Fruit fly (Drosophila melanogaster) whole organism, embryonic: ENCODE results near the gene wls.
A peak's percentile ranks its signal among the peaks of the same experiment; 100 is the strongest.

Experiments used
- Atf6 ChIP-seq: fragments of 200-800 bp; sonication (Bioruptor generic); IDR thresholded peaks from 2 replicates; pipeline ENCODE4 v1.3.6; 2022; ENCODE audit warnings: missing biosample characterization, missing genetic modification characterization
- Bgb ChIP-seq: fragments of 200-800 bp; sonication (Bioruptor generic); IDR thresholded peaks from 2 replicates; pipeline ENCODE4 v1.3.6; 2022; ENCODE audit warnings: missing biosample characterization, missing genetic modification characterization; ENCODE audit not compliant: partially characterized antibody
- CG10321 ChIP-seq: fragments of 200-800 bp; sonication (Bioruptor generic); IDR thresholded peaks from 2 replicates; pipeline ENCODE4 v1.3.6; 2022; ENCODE audit warnings: missing biosample characterization, missing genetic modification characterization
- CG12155 ChIP-seq: fragments of 200-800 bp; sonication (Bioruptor generic); optimal IDR thresholded peaks from 3 replicates; lab custom pipeline; 2016; ENCODE audit warnings: missing biosample characterization, missing genetic modification characterization
- CG12659 ChIP-seq: fragments of 200-800 bp; sonication (Bioruptor generic); optimal IDR thresholded peaks from 3 replicates; lab custom pipeline; 2017; ENCODE audit warnings: mild to moderate bottlenecking, missing biosample characterization, missing genetic modification reagents, missing genetic modification characterization
- CG15073 ChIP-seq: fragments of 200-800 bp; sonication (Bioruptor generic); optimal IDR thresholded peaks from 2 replicates; lab custom pipeline; 2016; ENCODE audit warnings: missing biosample characterization, missing genetic modification characterization
- CG1603 ChIP-seq: fragments of 200-800 bp; sonication (Bioruptor generic); optimal IDR thresholded peaks from 2 replicates; lab custom pipeline; 2019; ENCODE audit warnings: missing biosample characterization, mild to moderate bottlenecking, missing genetic modification characterization, moderate library complexity
- CG1647 ChIP-seq: fragments of 200-800 bp; sonication (Bioruptor generic); optimal IDR thresholded peaks from 3 replicates; lab custom pipeline; 2016; ENCODE audit warnings: missing biosample characterization, missing genetic modification characterization
- CG16815 ChIP-seq: fragments of 200-800 bp; sonication (Bioruptor generic); optimal IDR thresholded peaks from 3 replicates; lab custom pipeline; 2017; ENCODE audit warnings: missing biosample characterization, mild to moderate bottlenecking, missing genetic modification characterization
- CG17802 ChIP-seq: fragments of 200-800 bp; sonication (Bioruptor generic); optimal IDR thresholded peaks from 2 replicates; lab custom pipeline; 2018; ENCODE audit warnings: missing biosample characterization, mild to moderate bottlenecking, missing genetic modification characterization, moderate library complexity
- CG18011 ChIP-seq: fragments of 200-800 bp; sonication (Bioruptor generic); optimal IDR thresholded peaks from 2 replicates; lab custom pipeline; 2017; ENCODE audit warnings: missing biosample characterization, missing genetic modification characterization, mild to moderate bottlenecking, moderate library complexity, missing genotype
- CG18476 ChIP-seq: fragments of 200-800 bp; sonication (Bioruptor generic); optimal IDR thresholded peaks from 2 replicates; lab custom pipeline; 2016; ENCODE audit warnings: missing biosample characterization, mild to moderate bottlenecking, missing genetic modification characterization
- CG31365 ChIP-seq: fragments of 200-800 bp; sonication (Bioruptor generic); optimal IDR thresholded peaks from 2 replicates; lab custom pipeline; 2018; ENCODE audit warnings: missing biosample characterization, mild to moderate bottlenecking, missing genetic modification characterization
- CG32767 ChIP-seq: fragments of 200-800 bp; sonication (Bioruptor generic); IDR thresholded peaks from 2 replicates; pipeline ENCODE4 v1.3.6; 2022; ENCODE audit warnings: missing biosample characterization, missing genetic modification characterization
- CG4282 ChIP-seq: fragments of 200-800 bp; sonication (Bioruptor generic); optimal IDR thresholded peaks from 2 replicates; lab custom pipeline; 2016; ENCODE audit warnings: missing biosample characterization, missing genetic modification characterization
- CG5953 ChIP-seq: fragments of 200-800 bp; sonication (Bioruptor generic); IDR thresholded peaks from 2 replicates; pipeline ENCODE4 v1.3.6; 2022; ENCODE audit warnings: missing biosample characterization, missing genetic modification characterization
- CG6254 ChIP-seq: fragments of 200-800 bp; sonication (Bioruptor generic); optimal IDR thresholded peaks from 3 replicates; lab custom pipeline; 2017; ENCODE audit warnings: mild to moderate bottlenecking, missing biosample characterization, missing genetic modification reagents, missing genetic modification characterization
- CG6689 ChIP-seq: fragments of 200-800 bp; sonication (Bioruptor generic); IDR thresholded peaks from 2 replicates; pipeline ENCODE4 v1.3.6; 2022; ENCODE audit warnings: missing biosample characterization, missing genetic modification characterization
- CG7372 ChIP-seq: fragments of 200-800 bp; sonication (Bioruptor generic); IDR thresholded peaks from 2 replicates; pipeline ENCODE4 v1.3.6; 2022; ENCODE audit warnings: missing biosample characterization, missing genetic modification characterization
- CG8290 ChIP-seq, 3 experiments: fragments of 200-800 bp; sonication (Bioruptor generic); optimal IDR thresholded peaks; 2 replicates each; lab custom pipeline; 2016 to 2019; ENCODE audit warnings: missing biosample characterization in 3 of 3, missing genetic modification characterization in 3 of 3, mild to moderate bottlenecking in 2 of 3, moderate library complexity in 1 of 3
- D19B ChIP-seq: fragments of 200-800 bp; sonication (Bioruptor generic); optimal IDR thresholded peaks from 2 replicates; lab custom pipeline; 2017; ENCODE audit warnings: missing biosample characterization, mild to moderate bottlenecking, missing genetic modification characterization
- Dad ChIP-seq: fragments of 200-800 bp; sonication (Bioruptor generic); optimal IDR thresholded peaks from 3 replicates; lab custom pipeline; 2016; ENCODE audit warnings: missing biosample characterization, missing genetic modification characterization
- Doc2 ChIP-seq: fragments of 200-800 bp; sonication (Bioruptor generic); IDR thresholded peaks from 2 replicates; pipeline ENCODE4 v1.3.6; 2022; ENCODE audit warnings: missing biosample characterization, missing genetic modification characterization
- ERR ChIP-seq: fragments of 200-800 bp; sonication (Bioruptor generic); optimal IDR thresholded peaks from 2 replicates; lab custom pipeline; 2016; ENCODE audit warnings: missing biosample characterization, missing genetic modification characterization
- GATAe ChIP-seq: fragments of 200-800 bp; sonication (Bioruptor generic); conservative IDR thresholded peaks from 2 replicates; pipeline ENCODE4 v1.3.6; 2022; ENCODE audit warnings: missing biosample characterization, missing genetic modification characterization
- HHEX ChIP-seq: fragments of 200-800 bp; sonication (Bioruptor generic); optimal IDR thresholded peaks from 3 replicates; lab custom pipeline; 2017; ENCODE audit warnings: missing biosample characterization, mild to moderate bottlenecking, missing genetic modification characterization, missing genetic modification reagents
- Hey ChIP-seq: fragments of 200-800 bp; sonication (Bioruptor generic); optimal IDR thresholded peaks from 3 replicates; lab custom pipeline; 2018; ENCODE audit warnings: missing biosample characterization, mild to moderate bottlenecking, missing genetic modification characterization
- Hr51 ChIP-seq, 2 experiments: fragments of 200-800 bp; sonication (Bioruptor generic); optimal IDR thresholded peaks; 2 replicates in 1 of 2; 3 replicates in 1 of 2; lab custom pipeline; 2016 to 2018; ENCODE audit warnings: missing biosample characterization in 2 of 2, missing genetic modification characterization in 2 of 2, mild to moderate bottlenecking in 1 of 2, moderate library complexity in 1 of 2
- Hsf ChIP-seq: fragments of 200-800 bp; sonication (Bioruptor generic); optimal IDR thresholded peaks from 3 replicates; lab custom pipeline; 2016; ENCODE audit warnings: missing biosample characterization, missing genetic modification characterization
- Oli ChIP-seq: fragments of 200-800 bp; sonication (Bioruptor generic); optimal IDR thresholded peaks from 2 replicates; lab custom pipeline; 2018; ENCODE audit warnings: missing biosample characterization, mild to moderate bottlenecking, missing genetic modification characterization, moderate library complexity
- Optix ChIP-seq: fragments of 200-800 bp; sonication (Bioruptor generic); IDR thresholded peaks from 3 replicates; pipeline ENCODE4 v1.3.6; 2022; ENCODE audit warnings: missing biosample characterization, missing genetic modification characterization
- Poxn ChIP-seq: fragments of 200-800 bp; sonication (Bioruptor generic); IDR thresholded peaks from 2 replicates; pipeline ENCODE4 v1.3.6; 2022; ENCODE audit warnings: missing biosample characterization, missing genetic modification characterization
- Side ChIP-seq: fragments of 200-800 bp; sonication (Bioruptor generic); optimal IDR thresholded peaks from 2 replicates; lab custom pipeline; 2016; ENCODE audit warnings: missing biosample characterization, missing genetic modification characterization
- Taf1 ChIP-seq: fragments of 200-800 bp; sonication (Bioruptor generic); IDR thresholded peaks from 2 replicates; pipeline ENCODE4 v1.3.6; 2022; ENCODE audit warnings: missing biosample characterization, missing genetic modification characterization
- chif ChIP-seq, 2 experiments: fragments of 200-800 bp; sonication (Bioruptor generic); optimal IDR thresholded peaks; 3 replicates each; lab custom pipeline; 2016; ENCODE audit warnings: missing biosample characterization in 2 of 2, missing genetic modification characterization in 2 of 2
- dmrt11E ChIP-seq: fragments of 200-800 bp; sonication (Bioruptor generic); optimal IDR thresholded peaks from 3 replicates; lab custom pipeline; 2018; ENCODE audit warnings: missing biosample characterization, mild to moderate bottlenecking, missing genetic modification characterization, moderate library complexity
- esg ChIP-seq: fragments of 200-800 bp; sonication (Bioruptor generic); conservative IDR thresholded peaks from 2 replicates; pipeline ENCODE4 v1.3.6; 2022; ENCODE audit warnings: missing biosample characterization, missing genetic modification characterization
- ham ChIP-seq: fragments of 200-800 bp; sonication (Bioruptor generic); IDR thresholded peaks from 2 replicates; pipeline ENCODE4 v1.3.6; 2022; ENCODE audit warnings: missing biosample characterization, missing genetic modification characterization
- nom ChIP-seq: fragments of 200-800 bp; sonication (Bioruptor generic); optimal IDR thresholded peaks from 2 replicates; lab custom pipeline; 2017; ENCODE audit warnings: missing biosample characterization, missing genetic modification characterization, mild to moderate bottlenecking, moderate library complexity, missing genetic modification reagents
- otp ChIP-seq: fragments of 200-800 bp; sonication (Bioruptor generic); IDR thresholded peaks from 3 replicates; pipeline ENCODE4, ENCODE4 v1.3.6; 2022; ENCODE audit warnings: missing biosample characterization, missing genetic modification characterization
- peb ChIP-seq: fragments of 200-800 bp; sonication (Bioruptor generic); IDR thresholded peaks from 2 replicates; pipeline ENCODE4 v1.3.6; 2022; ENCODE audit warnings: missing biosample characterization, missing genetic modification characterization
- pros ChIP-seq: fragments of 200-800 bp; sonication (Bioruptor generic); optimal IDR thresholded peaks from 3 replicates; lab custom pipeline; 2019; ENCODE audit warnings: missing biosample characterization, mild to moderate bottlenecking, missing genetic modification characterization, moderate library complexity
- pum ChIP-seq: fragments of 200-800 bp; sonication (Bioruptor generic); optimal IDR thresholded peaks from 2 replicates; lab custom pipeline; 2016; ENCODE audit warnings: missing biosample characterization, missing genetic modification characterization
- slou ChIP-seq: fragments of 200-800 bp; sonication (Bioruptor generic); optimal IDR thresholded peaks from 3 replicates; lab custom pipeline; 2016; ENCODE audit warnings: missing biosample characterization, missing genetic modification characterization
- sqz ChIP-seq: fragments of 200-800 bp; sonication (Bioruptor generic); optimal IDR thresholded peaks from 3 replicates; lab custom pipeline; 2018; ENCODE audit warnings: missing biosample characterization, mild to moderate bottlenecking, missing genetic modification characterization
- ssp ChIP-seq: fragments of 200-800 bp; sonication (Bioruptor generic); IDR thresholded peaks from 2 replicates; pipeline ENCODE4 v1.3.6; 2022; ENCODE audit warnings: missing biosample characterization, missing genetic modification characterization
- tgo ChIP-seq: fragments of 200-800 bp; sonication (Bioruptor generic); IDR thresholded peaks from 3 replicates; pipeline ENCODE4 v1.3.6; 2022; ENCODE audit warnings: missing biosample characterization, missing genetic modification characterization
- tll ChIP-seq, 2 experiments: fragments of 200-800 bp in 1 of 2; fragments of >200 bp in 1 of 2; sonication (Bioruptor generic) in 1 of 2; optimal IDR thresholded peaks; 2 replicates each; lab custom pipeline; 2017 to 2019; ENCODE audit warnings: missing biosample characterization in 2 of 2, missing genetic modification characterization in 2 of 2, mild to moderate bottlenecking in 1 of 2, moderate library complexity in 1 of 2
- zen ChIP-seq: fragments of 200-800 bp; sonication (Bioruptor generic); optimal IDR thresholded peaks from 3 replicates; lab custom pipeline; 2018; ENCODE audit warnings: missing biosample characterization, mild to moderate bottlenecking, missing genetic modification characterization, moderate library complexity

Gene wls

dm6 chr3L:11205608-11206336 lies 36.3 kb upstream of the wls start, which contains the start of gene Plod (continued):
- TF ChIP-seq CG18476 (GFP tag; lab: Kevin White, UChicago) (no peak), otp (GFP tag; lab: Robert Waterston, UW) (peak; percentile 43; the same call in 1 of the 3 replicates), CG17802 (tag; lab: Kevin White, UChicago) (peak; percentile 83), HHEX (no peak), Dad (GFP tag; lab: Kevin White, UChicago) (no peak), sqz (GFP tag; lab: Kevin White, UChicago) (peak; percentile 55), ssp (GFP tag; lab: Robert Waterston, UW) (peak; percentile 97), CG7372 (no peak), Hr51 (GFP tag; optimal IDR thresholded peaks at IDR 0.05; lab: Kevin White, UChicago) (peak; percentile 29 to 67), CG8290 (GFP tag; optimal IDR thresholded peaks at IDR 0.05; lab: Kevin White, UChicago) (no peak), CG8290 (tag; optimal IDR thresholded peaks at IDR 0.05; lab: Kevin White, UChicago) (no peak), esg (GFP tag; lab: Robert Waterston, UW) (no peak), Bgb (GFP tag; lab: Robert Waterston, UW) (peak; percentile 63; the same call in 1 of the 2 replicates), Doc2 (no peak), pros (GFP tag; lab: Kevin White, UChicago) (no peak), CG1603 (tag; lab: Kevin White, UChicago) (peak; percentile 52), D19B (GFP tag; lab: Kevin White, UChicago) (no peak), zen (tag; lab: Kevin White, UChicago) (peak; percentile 14), CG6254 (GFP tag; lab: Kevin White, UChicago) (peak; percentile 6), tgo (GFP tag; lab: Robert Waterston, UW) (peak; percentile 59), Atf6 (GFP tag; lab: Robert Waterston, UW) (peak; percentile 58), CG12155 (peak; percentile 21), ERR (GFP tag; lab: Kevin White, UChicago) (no peak), CG10321 (GFP tag; lab: Robert Waterston, UW) (no peak), CG31365 (no peak), CG4282 (GFP tag; lab: Kevin White, UChicago) (no peak), CG15073 (GFP tag; lab: Kevin White, UChicago) (no peak), GATAe (GFP tag; lab: Robert Waterston, UW) (no peak), ham (GFP tag; lab: Robert Waterston, UW) (no peak), pum (GFP tag; lab: Kevin White, UChicago) (no peak), Hey (tag; lab: Kevin White, UChicago) (no peak), Taf1 (GFP tag; lab: Robert Waterston, UW) (no peak), Hsf (GFP tag; lab: Kevin White, UChicago) (peak; percentile 42), peb (GFP tag; lab: Robert Waterston, UW) (no peak), nom (peak; percentile 41), CG32767 (GFP tag; lab: Robert Waterston, UW) (0 out of 2 replicates have a peak, but pooled peaks have one; percentile 25), CG18011 (GFP tag; lab: Kevin White, UChicago) (no peak), CG5953 (GFP tag; lab: Robert Waterston, UW) (no peak), Oli (tag; lab: Kevin White, UChicago) (peak; percentile 0), Side (GFP tag; lab: Kevin White, UChicago) (peak; percentile 46), slou (GFP tag; lab: Kevin White, UChicago) (no peak), chif (GFP tag; optimal IDR thresholded peaks at IDR 0.05; lab: Kevin White, UChicago) (peak in 1 of 2 experiments; percentile 26), CG6689 (GFP tag; lab: Robert Waterston, UW) (peak; percentile 47), Poxn (no peak), CG16815 (no peak), Optix (GFP tag; lab: Robert Waterston, UW) (no peak), CG1647 (peak; percentile 32), dmrt11E (tag; lab: Kevin White, UChicago) (peak; percentile 56), CG12659 (GFP tag; lab: Kevin White, UChicago) (peak; percentile 75), tll (GFP tag; optimal IDR thresholded peaks at IDR 0.05; lab: Kevin White, UChicago) (no peak)
